Fruit fly (Drosophila melanogaster) Kc167 (cell line): ENCODE measurements around the gene Gba1b.

Experiments
- Sin3A ChIP-seq: fragments of >200 bp; optimal IDR thresholded peaks from 2 replicates; lab custom pipeline; 2018; ENCODE audit warnings: missing external identifiers
- h ChIP-seq: fragments of >200 bp; optimal IDR thresholded peaks from 3 replicates; lab custom pipeline; 2018; ENCODE audit warnings: missing external identifiers
- insv ChIP-seq: fragments of >200 bp; optimal IDR thresholded peaks from 3 replicates; lab custom pipeline; 2018; ENCODE audit warnings: missing external identifiers
- psq ChIP-seq: fragments of >200 bp; optimal IDR thresholded peaks from 2 replicates; lab custom pipeline; 2017; ENCODE audit warnings: missing external identifiers
- ttk ChIP-seq: sonication (Bioruptor generic); optimal IDR thresholded peaks from 2 replicates; lab custom pipeline; 2017; ENCODE audit warnings: missing external identifiers

DNA sequence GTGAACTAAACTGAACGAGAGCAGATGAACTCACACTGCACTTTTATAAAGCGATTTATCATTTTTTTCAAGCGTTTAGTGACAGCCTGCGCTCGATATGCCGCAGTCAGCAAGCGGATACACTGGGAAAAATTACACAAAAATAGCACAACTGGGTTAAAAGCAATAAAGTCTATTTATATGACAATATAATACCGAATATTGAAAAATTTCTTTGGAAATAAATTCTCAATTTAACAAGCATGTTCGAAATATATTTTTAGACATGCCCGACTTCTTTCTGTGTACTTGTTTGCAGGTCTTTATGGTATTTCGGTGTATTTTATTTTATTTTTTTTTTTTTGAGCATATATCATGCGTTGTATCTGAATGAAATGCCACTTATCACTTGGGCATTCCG, 9.3 kb downstream of the Gba1b start:
- no peak for TF ChIP-seq psq (lab: Kevin White, UChicago)
- no peak for TF ChIP-seq Sin3A (lab: Kevin White, UChicago)
- TF ChIP-seq h (lab: Kevin White, UChicago): no peak
- no peak for TF ChIP-seq ttk (lab: Kevin White, UChicago)
- no peak for TF ChIP-seq insv (lab: Kevin White, UChicago)
